Worm (Caenorhabditis elegans): Measurements from ENCODE around the gene comt-2.
"Not testable (repeated sequence)": the region's sequence is repeated elsewhere in the genome, so short reads cannot be mapped to it uniquely, and the experiment has no call there.

DNA sequence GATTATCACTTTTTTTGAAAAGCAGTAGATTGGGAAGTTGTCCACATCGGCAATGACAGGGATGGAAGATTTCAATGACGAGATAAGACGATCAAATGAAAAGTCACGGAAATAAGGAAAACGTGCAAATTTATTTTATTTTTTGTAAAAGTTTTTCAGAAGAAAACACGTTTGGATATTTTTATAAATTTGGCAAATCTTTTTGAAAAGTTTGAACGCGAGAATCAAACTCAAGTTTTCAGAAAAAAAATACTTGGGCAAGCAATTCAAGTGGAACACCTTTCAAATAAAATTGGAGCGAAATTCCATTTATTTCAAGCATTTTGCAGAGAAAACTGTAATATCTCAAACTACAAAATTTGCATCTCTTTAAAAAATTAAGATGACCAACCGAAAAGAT, 20.9 kb upstream of the comt-2 start, which contains the start of gene F36D3.5:
- not testable (repeated sequence) for TF ChIP-seq snpc-4 (tag; optimal IDR thresholded peaks at IDR 0.05); nhr-25 (tag; optimal IDR thresholded peaks at IDR 0.05); nhr-77 (tag; optimal IDR thresholded peaks at IDR 0.05); unc-62 (GFP tag; optimal IDR thresholded peaks at IDR 0.05); crh-2 (tag; optimal IDR thresholded peaks at IDR 0.05); ZK546.5 (tag; optimal IDR thresholded peaks at IDR 0.05); nhr-237 (tag; optimal IDR thresholded peaks at IDR 0.05); ztf-11 (tag; optimal IDR thresholded peaks at IDR 0.05); mab-5 (tag; optimal IDR thresholded peaks at IDR 0.05); mdl-1 (tag; optimal IDR thresholded peaks at IDR 0.05); lin-39 (tag; optimal IDR thresholded peaks at IDR 0.05); blmp-1 (tag; optimal IDR thresholded peaks at IDR 0.05; ENCODE audit: insufficient read depth); nhr-129 (tag; optimal IDR thresholded peaks at IDR 0.05); ztf-4 (tag; optimal IDR thresholded peaks at IDR 0.05)

Measured in whole organism, L2 larva.